Worm (Caenorhabditis elegans) whole organism, L4/young adult: ENCODE results near the gene F17C11.22.

Experiments
- W03F9.2 ChIP-seq: fragments of 150-350 bp; optimal IDR thresholded peaks from 2 replicates; lab custom pipeline; 2014; ENCODE audit warnings: missing biosample characterization, missing genetic modification characterization
- dao-5 ChIP-seq: sonication (generic microtip); optimal IDR thresholded peaks from 2 replicates; lab custom pipeline; 2016; ENCODE audit warnings: missing genotype, missing genetic modification characterization, moderate library complexity, missing compliant biosample characterization
- him-1 ChIP-seq: sonication (generic microtip); optimal IDR thresholded peaks from 2 replicates; lab custom pipeline; 2016; ENCODE audit warnings: missing genotype, missing genetic modification reagents, missing genetic modification characterization, missing compliant biosample characterization

DNA sequence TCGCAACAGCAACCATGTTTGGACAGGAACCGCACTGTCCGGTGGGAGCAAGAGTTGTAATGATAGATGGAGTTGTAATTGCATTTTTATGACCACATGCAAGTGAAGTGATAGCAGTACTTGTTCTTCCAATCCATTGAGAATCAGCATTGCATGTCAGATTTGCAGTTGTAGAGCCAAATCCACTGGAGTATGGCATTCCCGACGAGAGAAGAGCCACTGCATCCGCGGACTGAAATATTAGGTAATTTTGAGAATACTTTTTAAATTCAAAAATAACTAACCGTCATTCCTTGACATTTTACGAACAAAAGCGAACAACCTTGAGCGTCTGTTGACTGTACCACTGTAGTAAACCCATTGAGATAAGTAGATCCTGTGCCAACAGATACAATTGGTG is 5.1 kb upstream of the F17C11.22 start:
- TF ChIP-seq dao-5 (tag; lab: Kevin White, UChicago): no peak
- no peak for TF ChIP-seq W03F9.2 (tag; lab: Kevin White, UChicago)
- no peak for TF ChIP-seq him-1 (tag; lab: Kevin White, UChicago)
